Fruit fly (Drosophila melanogaster) whole organism, adult: Measurements from ENCODE around the gene CG5968.

ENCODE experiments used
- CG11617 ChIP-seq: fragments of 200-800 bp; sonication (Bioruptor generic); optimal IDR thresholded peaks from 2 replicates; lab custom pipeline; 2017; ENCODE audit warnings: mild to moderate bottlenecking, missing biosample characterization, missing genetic modification reagents, missing genetic modification characterization
- CG12768 ChIP-seq: fragments of 200-800 bp; sonication (Bioruptor generic); optimal IDR thresholded peaks from 2 replicates; lab custom pipeline; 2017; ENCODE audit warnings: missing biosample characterization, missing genetic modification characterization, mild to moderate bottlenecking, moderate library complexity, missing genetic modification reagents
- CG7045 ChIP-seq: fragments of 200-800 bp; sonication (Bioruptor generic); optimal IDR thresholded peaks from 2 replicates; lab custom pipeline; 2017; ENCODE audit warnings: missing biosample characterization, mild to moderate bottlenecking, missing genetic modification characterization
- Hr96 ChIP-seq: fragments of 200-800 bp; sonication (Bioruptor generic); optimal IDR thresholded peaks from 2 replicates; lab custom pipeline; 2016; ENCODE audit warnings: missing biosample characterization, missing genetic modification characterization
- Mnt ChIP-seq: fragments of 200-800 bp; sonication (Bioruptor generic); optimal IDR thresholded peaks from 2 replicates; lab custom pipeline; 2016; ENCODE audit warnings: missing biosample characterization, mild to moderate bottlenecking, missing genetic modification characterization
- bab1 ChIP-seq: fragments of 200-800 bp; sonication (Bioruptor generic); optimal IDR thresholded peaks from 3 replicates; lab custom pipeline; 2019; ENCODE audit warnings: missing biosample characterization, mild to moderate bottlenecking, missing genetic modification characterization, moderate library complexity
- tj ChIP-seq: fragments of 200-800 bp; sonication (Bioruptor generic); optimal IDR thresholded peaks from 3 replicates; lab custom pipeline; 2017; ENCODE audit warnings: missing biosample characterization, mild to moderate bottlenecking, missing genetic modification characterization, moderate library complexity

DNA sequence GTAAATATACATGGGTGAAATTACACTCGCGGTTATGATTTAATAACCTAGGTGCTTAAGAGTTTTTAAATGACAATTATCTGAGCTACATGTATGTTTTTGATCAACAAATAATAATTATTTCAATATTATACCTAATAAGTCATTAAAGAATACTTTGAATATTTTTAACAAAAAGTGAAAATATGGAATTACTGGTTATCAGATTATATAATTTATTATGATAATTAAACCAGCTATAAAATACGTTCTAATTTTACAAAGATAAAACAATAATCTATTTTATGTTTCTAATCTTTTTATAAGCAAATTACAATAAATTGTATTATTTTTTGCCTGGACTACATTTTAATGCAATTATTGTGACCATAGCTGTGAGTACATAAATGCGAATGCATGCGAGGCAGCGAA, 12.7 kb downstream of the CG5968 start:
- TF ChIP-seq Hr96 (GFP tag; lab: Kevin White, UChicago) (no peak), Mnt (GFP tag; lab: Kevin White, UChicago) (no peak), CG7045 (GFP tag; lab: Kevin White, UChicago) (no peak), bab1 (GFP tag; lab: Kevin White, UChicago) (peak; percentile 71), tj (GFP tag; lab: Kevin White, UChicago) (no peak), CG12768 (GFP tag; lab: Kevin White, UChicago) (no peak), CG11617 (no peak)
